Worm (Caenorhabditis elegans) whole organism, L3 larva: ENCODE measurements around the gene phat-3.

ENCODE experiments used
- R02D3.7 ChIP-seq: fragments of 150-350 bp; optimal IDR thresholded peaks from 2 replicates; lab custom pipeline; 2014; ENCODE audit warnings: missing biosample characterization, missing genetic modification characterization
- ZK546.5 ChIP-seq: sonication (generic microtip); optimal IDR thresholded peaks from 2 replicates; lab custom pipeline; 2017; ENCODE audit warnings: missing biosample characterization, missing genetic modification characterization
- ceh-16 ChIP-seq: sonication (generic microtip); optimal IDR thresholded peaks from 2 replicates; lab custom pipeline; 2017; ENCODE audit warnings: missing biosample characterization, missing genetic modification characterization
- ceh-28 ChIP-seq: fragments of 150-350 bp; optimal IDR thresholded peaks from 2 replicates; lab custom pipeline; 2014; ENCODE audit warnings: missing biosample characterization, missing genetic modification reagents, missing genetic modification characterization
- ceh-82 ChIP-seq: fragments of 150-350 bp; optimal IDR thresholded peaks from 2 replicates; lab custom pipeline; 2014; ENCODE audit warnings: missing biosample characterization, missing genetic modification characterization
- daf-12 ChIP-seq: fragments of 150-350 bp; optimal IDR thresholded peaks from 2 replicates; lab custom pipeline; 2014; ENCODE audit warnings: missing biosample characterization, missing genetic modification reagents, missing genetic modification characterization
- egl-27 ChIP-seq: sonication (generic microtip); optimal IDR thresholded peaks from 4 replicates; lab custom pipeline; 2017; ENCODE audit warnings: missing biosample characterization, missing genetic modification reagents, missing genetic modification characterization
- egl-5 ChIP-seq: fragments of 150-350 bp; optimal IDR thresholded peaks from 2 replicates; lab custom pipeline; 2017; ENCODE audit warnings: missing biosample characterization, missing genetic modification reagents, missing genetic modification characterization, inconsistent platforms
- elt-2 ChIP-seq: sonication (generic microtip); optimal IDR thresholded peaks from 2 replicates; lab custom pipeline; 2016; ENCODE audit warnings: missing genetic modification reagents, mild to moderate bottlenecking, missing genetic modification characterization, missing compliant biosample characterization
- elt-3 ChIP-seq, 3 experiments: fragments of 150-350 bp in 1 of 3; sonication (generic microtip) in 2 of 3; optimal IDR thresholded peaks; 2 replicates in 2 of 3; 4 replicates in 1 of 3; lab custom pipeline; 2014 to 2017; ENCODE audit warnings: missing biosample characterization in 3 of 3, missing genetic modification characterization in 3 of 3
- eor-1 ChIP-seq, 2 experiments: fragments of 150-350 bp; optimal IDR thresholded peaks; 2 replicates each; lab custom pipeline; 2014 to 2018; ENCODE audit warnings: missing biosample characterization in 2 of 2, missing genetic modification characterization in 2 of 2
- fkh-10 ChIP-seq: sonication (generic microtip); optimal IDR thresholded peaks from 2 replicates; lab custom pipeline; 2017; ENCODE audit warnings: missing biosample characterization, missing genetic modification reagents, missing genetic modification characterization
- fos-1 ChIP-seq: fragments of 150-350 bp; optimal IDR thresholded peaks from 2 replicates; lab custom pipeline; 2014; ENCODE audit warnings: missing biosample characterization, missing genetic modification characterization
- hmg-11 ChIP-seq: sonication (generic microtip); optimal IDR thresholded peaks from 2 replicates; lab custom pipeline; 2016; ENCODE audit warnings: missing genetic modification characterization, missing compliant biosample characterization
- jun-1 ChIP-seq: fragments of 150-350 bp; optimal IDR thresholded peaks from 2 replicates; lab custom pipeline; 2014; ENCODE audit warnings: missing biosample characterization, missing genetic modification reagents, missing genetic modification characterization
- lin-15B ChIP-seq: fragments of 150-350 bp; optimal IDR thresholded peaks from 2 replicates; lab custom pipeline; 2014; ENCODE audit warnings: missing biosample characterization, missing genetic modification characterization
- lin-39 ChIP-seq: fragments of 150-350 bp; optimal IDR thresholded peaks from 2 replicates; lab custom pipeline; 2018; ENCODE audit warnings: missing biosample characterization, missing genetic modification reagents, missing genetic modification characterization
- lsy-12 ChIP-seq: sonication (generic microtip); optimal IDR thresholded peaks from 2 replicates; lab custom pipeline; 2016; ENCODE audit warnings: mild to moderate bottlenecking, missing genetic modification characterization, missing compliant biosample characterization
- mdl-1 ChIP-seq: fragments of 150-350 bp; optimal IDR thresholded peaks from 2 replicates; lab custom pipeline; 2014; ENCODE audit warnings: missing biosample characterization, missing genetic modification characterization
- mml-1 ChIP-seq: fragments of 150-350 bp; sonication (generic microtip); optimal IDR thresholded peaks from 3 replicates; lab custom pipeline; 2014; ENCODE audit warnings: missing biosample characterization, missing genetic modification characterization
- nfya-1 ChIP-seq: sonication (generic microtip); optimal IDR thresholded peaks from 2 replicates; lab custom pipeline; 2017; ENCODE audit warnings: missing genetic modification characterization, mild to moderate bottlenecking, missing compliant biosample characterization, antibody characterized with exemption, moderate library complexity; ENCODE audit not compliant: insufficient read depth
- nhr-11 ChIP-seq: fragments of 150-350 bp; optimal IDR thresholded peaks from 2 replicates; lab custom pipeline; 2014; ENCODE audit warnings: missing biosample characterization, missing genetic modification characterization
- nhr-23 ChIP-seq: fragments of 150-350 bp; optimal IDR thresholded peaks from 2 replicates; lab custom pipeline; 2014; ENCODE audit warnings: missing biosample characterization, missing genetic modification reagents, missing genetic modification characterization
- nhr-237 ChIP-seq: fragments of 150-350 bp; optimal IDR thresholded peaks from 2 replicates; lab custom pipeline; 2014; ENCODE audit warnings: missing biosample characterization, missing genetic modification characterization
- nhr-28 ChIP-seq: fragments of 150-350 bp; optimal IDR thresholded peaks from 2 replicates; lab custom pipeline; 2014; ENCODE audit warnings: missing biosample characterization, missing genetic modification characterization
- nhr-43 ChIP-seq: sonication (generic microtip); optimal IDR thresholded peaks from 2 replicates; lab custom pipeline; 2016; ENCODE audit warnings: mild to moderate bottlenecking, missing genetic modification characterization, missing compliant biosample characterization; ENCODE audit not compliant: poor library complexity, severe bottlenecking
- nhr-67 ChIP-seq: fragments of 150-350 bp; optimal IDR thresholded peaks from 2 replicates; lab custom pipeline; 2014; ENCODE audit warnings: missing biosample characterization, missing genetic modification characterization
- nhr-76 ChIP-seq: fragments of 150-350 bp; sonication (generic microtip); optimal IDR thresholded peaks from 5 replicates; lab custom pipeline; 2014; ENCODE audit warnings: missing biosample characterization, missing genetic modification characterization
- pha-4 ChIP-seq: fragments of 150-350 bp; optimal IDR thresholded peaks from 2 replicates; lab custom pipeline; 2014; ENCODE audit warnings: missing biosample characterization, missing genetic modification reagents, missing genetic modification characterization
- pqm-1 ChIP-seq: fragments of 150-350 bp; optimal IDR thresholded peaks from 2 replicates; lab custom pipeline; 2017; ENCODE audit warnings: missing biosample characterization, missing genetic modification characterization, inconsistent platforms
- sea-2 ChIP-seq: fragments of 150-350 bp; sonication (generic microtip); optimal IDR thresholded peaks from 4 replicates; lab custom pipeline; 2014; ENCODE audit warnings: missing biosample characterization, missing genetic modification reagents, missing genetic modification characterization
- skn-1 ChIP-seq: fragments of 150-350 bp; optimal IDR thresholded peaks from 2 replicates; lab custom pipeline; 2014; ENCODE audit warnings: missing biosample characterization, missing genetic modification characterization
- snpc-4 ChIP-seq: fragments of 150-350 bp; optimal IDR thresholded peaks from 2 replicates; lab custom pipeline; 2014; ENCODE audit warnings: missing biosample characterization, missing genetic modification characterization
- tbx-2 ChIP-seq: sonication (generic microtip); optimal IDR thresholded peaks from 2 replicates; lab custom pipeline; 2016; ENCODE audit warnings: mild to moderate bottlenecking, missing genetic modification characterization, missing compliant biosample characterization
- unc-39 ChIP-seq: sonication (generic microtip); optimal IDR thresholded peaks from 4 replicates; lab custom pipeline; 2017; ENCODE audit warnings: missing biosample characterization, missing genetic modification characterization
- unc-62 ChIP-seq: fragments of 150-350 bp; sonication (generic microtip); optimal IDR thresholded peaks from 4 replicates; lab custom pipeline; 2014; ENCODE audit warnings: missing biosample characterization, missing genetic modification reagents, missing genetic modification characterization
- zag-1 ChIP-seq: fragments of 150-350 bp; optimal IDR thresholded peaks from 2 replicates; lab custom pipeline; 2014; ENCODE audit warnings: missing biosample characterization, missing genetic modification characterization
- ztf-11 ChIP-seq: fragments of 150-350 bp; optimal IDR thresholded peaks from 2 replicates; lab custom pipeline; 2014; ENCODE audit warnings: missing biosample characterization, missing genetic modification characterization
- ztf-4 ChIP-seq: fragments of 150-350 bp; optimal IDR thresholded peaks from 2 replicates; lab custom pipeline; 2014; ENCODE audit warnings: missing biosample characterization, missing genetic modification characterization

phat-3 gene

DNA sequence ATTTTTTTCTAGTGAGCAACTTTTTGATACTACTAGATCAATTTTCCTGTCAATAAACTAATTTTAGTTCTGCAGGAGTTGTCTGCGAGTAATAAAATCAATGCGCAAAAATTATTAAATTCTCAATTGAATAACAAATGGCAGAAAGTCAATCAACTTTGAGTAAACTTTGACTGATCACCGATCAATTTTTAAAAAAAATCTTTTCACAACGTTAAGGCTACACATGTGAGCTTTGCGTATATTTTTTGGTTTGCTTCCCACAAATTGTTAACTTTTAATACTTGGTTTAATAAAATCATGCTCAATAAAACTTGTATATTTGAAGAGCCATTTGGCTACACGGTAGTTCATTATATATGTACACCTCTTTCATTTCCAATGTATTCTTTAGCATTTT, 35.8 kb upstream of the phat-3 start, which contains the start of gene srh-7:
srh-7 (plus strand) TSS at position 301 of the 400 bp plus-strand sequence.
- TF ChIP-seq pha-4 (no peak), fkh-10 (GFP tag; lab: Kevin White, UChicago) (no peak), pqm-1 (tag; lab: Kevin White, UChicago) (no peak), lsy-12 (tag; lab: Kevin White, UChicago) (no peak), tbx-2 (tag; lab: Kevin White, UChicago) (no peak), nhr-23 (tag; lab: Kevin White, UChicago) (no peak), nhr-237 (tag; lab: Kevin White, UChicago) (no peak), jun-1 (tag; lab: Kevin White, UChicago) (no peak), skn-1 (tag; lab: Kevin White, UChicago) (no peak), ztf-11 (tag; lab: Kevin White, UChicago) (no peak), elt-2 (tag; lab: Kevin White, UChicago) (no peak), unc-62 (GFP tag; lab: Kevin White, UChicago) (no peak), mml-1 (tag; lab: Kevin White, UChicago) (no peak), fos-1 (tag; lab: Kevin White, UChicago) (no peak), nhr-28 (tag; lab: Kevin White, UChicago) (no peak), nhr-76 (tag; lab: Kevin White, UChicago) (no peak), ZK546.5 (tag; lab: Kevin White, UChicago) (no peak), lin-15B (tag; lab: Kevin White, UChicago) (no peak), sea-2 (no peak), lin-39 (tag; lab: Kevin White, UChicago) (no peak)

DNA sequence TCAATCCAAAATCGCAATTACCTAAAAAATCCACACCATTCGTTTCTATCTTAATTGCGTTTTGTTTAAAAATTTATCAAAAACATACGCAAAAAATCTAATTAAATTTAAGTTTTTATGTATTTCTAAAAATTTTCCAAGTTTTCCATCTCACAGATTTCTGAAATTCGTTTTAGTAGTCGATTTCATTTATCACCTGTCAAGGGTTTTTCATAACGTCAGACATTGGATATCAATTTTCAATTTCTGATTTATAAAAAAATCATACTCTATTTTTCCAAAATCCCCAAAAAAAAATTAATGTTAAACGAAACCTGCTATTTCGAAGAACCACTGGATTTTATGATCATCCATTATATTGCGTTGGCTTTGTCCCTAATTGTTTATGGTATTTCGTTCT, 33.6 kb upstream of the phat-3 start, which contains the start of gene srh-4:
srh-4 (plus strand) TSS at position 301 of the 400 bp plus-strand sequence.
- TF ChIP-seq ztf-4 (tag; lab: Kevin White, UChicago) (no peak), zag-1 (tag; lab: Kevin White, UChicago) (no peak), egl-27 (tag; lab: Kevin White, UChicago) (no peak), daf-12 (tag; lab: Kevin White, UChicago) (no peak), unc-39 (no peak), eor-1 (tag; optimal IDR thresholded peaks at IDR 0.05; lab: Kevin White, UChicago) (no peak), pqm-1 (tag; lab: Kevin White, UChicago) (no peak), R02D3.7 (tag; lab: Kevin White, UChicago) (no peak), ceh-16 (tag; lab: Kevin White, UChicago) (no peak), hmg-11 (no peak), nhr-43 (tag; lab: Kevin White, UChicago) (no peak), tbx-2 (tag; lab: Kevin White, UChicago) (no peak), nhr-23 (tag; lab: Kevin White, UChicago) (no peak), egl-5 (tag; lab: Kevin White, UChicago) (no peak), mml-1 (tag; lab: Kevin White, UChicago) (no peak), nfya-1 (tag; lab: Kevin White, UChicago) (no peak), ceh-82 (tag; lab: Kevin White, UChicago) (no peak), unc-62 (GFP tag; lab: Kevin White, UChicago) (no peak), nhr-11 (tag; lab: Kevin White, UChicago) (no peak)

ce11 chrV:4016780-4017179, 27.0 kb upstream of the phat-3 start, which contains the start of gene srw-89:
Gene srw-89 (plus strand): TSS chrV:4017080.
- no peak for TF ChIP-seq ceh-28 (tag; lab: Kevin White, UChicago)
- TF ChIP-seq nhr-67 (tag; lab: Kevin White, UChicago), result no peak
- TF ChIP-seq mdl-1 (tag; lab: Kevin White, UChicago), result no peak
- TF ChIP-seq ZK546.5 (tag; lab: Kevin White, UChicago), result no peak
- TF ChIP-seq hmg-11, result no peak
- no peak for TF ChIP-seq egl-5 (tag; lab: Kevin White, UChicago)
- no peak for TF ChIP-seq lin-15B (tag; lab: Kevin White, UChicago)
- no peak for TF ChIP-seq skn-1 (tag; lab: Kevin White, UChicago)
- TF ChIP-seq elt-3 (tag; optimal IDR thresholded peaks at IDR 0.05; lab: Kevin White, UChicago), result no peak
- no peak for TF ChIP-seq nhr-11 (tag; lab: Kevin White, UChicago)
- no peak for TF ChIP-seq elt-2 (tag; lab: Kevin White, UChicago)
- no peak for TF ChIP-seq nhr-237 (tag; lab: Kevin White, UChicago)
- no peak for TF ChIP-seq unc-62 (GFP tag; lab: Kevin White, UChicago)
- TF ChIP-seq snpc-4 (tag; lab: Kevin White, UChicago), result no peak
- no peak for TF ChIP-seq pha-4
